Worm (Caenorhabditis elegans): ENCODE results near the gene him-8.

The him-8 gene

DNA sequence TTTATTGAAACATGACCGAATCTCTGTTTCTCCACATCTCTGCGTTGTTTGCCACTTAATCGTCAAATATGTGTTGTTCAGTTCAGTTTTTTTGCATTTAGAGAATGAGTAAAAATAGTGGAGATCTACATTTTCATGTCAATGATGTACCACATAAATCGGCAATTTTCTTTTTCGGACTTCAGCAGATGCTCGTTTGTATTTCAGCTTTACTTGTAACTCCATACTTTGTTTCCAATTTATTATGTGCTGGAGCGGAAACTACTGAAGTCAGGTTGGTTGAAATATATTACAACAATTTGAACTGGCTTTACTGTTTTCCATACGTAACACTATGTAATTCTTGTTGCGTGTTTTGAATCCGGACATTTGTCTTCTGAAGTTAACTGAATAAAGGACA, 31.1 kb upstream of the him-8 start, which contains the start of gene T07G12.2:
Gene T07G12.2 (plus strand): TSS at position 62 of the 400 bp plus-strand sequence.
- no peak for TF ChIP-seq ceh-36 (tag; optimal IDR thresholded peaks at IDR 0.05)
- TF ChIP-seq hmg-4 (GFP tag; optimal IDR thresholded peaks at IDR 0.05) = no peak
- TF ChIP-seq flt-1 (GFP tag; IDR thresholded peaks at IDR 0.05) = no peak
- no peak for TF ChIP-seq B0310.2 (tag; optimal IDR thresholded peaks at IDR 0.05)
- no peak for TF ChIP-seq F13C5.2 (tag; optimal IDR thresholded peaks at IDR 0.05)

DNA sequence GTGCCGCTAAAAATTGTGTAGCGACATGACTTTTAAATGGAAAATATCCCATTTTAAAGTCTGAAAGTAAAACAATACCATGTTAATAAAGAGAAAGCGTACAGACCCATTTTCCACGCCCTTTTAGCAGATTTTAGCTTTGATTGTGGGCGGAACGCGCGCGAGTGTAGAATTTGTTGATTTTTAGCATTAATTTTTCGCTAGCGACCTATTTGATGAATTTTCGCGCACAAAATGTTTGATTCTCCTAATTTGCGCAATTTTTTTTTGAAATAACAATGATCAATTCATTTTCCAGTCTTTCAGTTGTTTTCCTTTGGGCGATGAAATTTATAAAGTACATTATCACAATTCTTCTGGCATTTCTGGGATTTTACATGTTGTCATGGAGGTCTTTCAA, 28.1 kb upstream of the him-8 start, which contains the start of gene T07G12.3:
Gene T07G12.3 (plus strand): TSS at position 301 of the 400 bp plus-strand sequence.
- TF ChIP-seq ceh-13 (GFP tag; optimal IDR thresholded peaks at IDR 0.05) (no peak), hmg-4 (GFP tag; optimal IDR thresholded peaks at IDR 0.05) (no peak), aly-1 (tag; optimal IDR thresholded peaks at IDR 0.05) (no peak), sea-1 (GFP tag; conservative IDR thresholded peaks at IDR 0.05) (no peak), B0310.2 (tag; optimal IDR thresholded peaks at IDR 0.05) (no peak), ets-7 (tag; optimal IDR thresholded peaks at IDR 0.05) (no peak), tbx-11 (GFP tag; IDR thresholded peaks at IDR 0.05) (no peak), hnd-1 (tag; optimal IDR thresholded peaks at IDR 0.05) (no peak), ceh-36 (tag; optimal IDR thresholded peaks at IDR 0.05) (no peak), pes-1 (GFP tag; IDR thresholded peaks at IDR 0.05) (no peak), ama-1 (optimal IDR thresholded peaks at IDR 0.05) (no peak), tbx-37 (GFP tag; conservative IDR thresholded peaks at IDR 0.05) (no peak), flt-1 (GFP tag; IDR thresholded peaks at IDR 0.05) (no peak)

DNA sequence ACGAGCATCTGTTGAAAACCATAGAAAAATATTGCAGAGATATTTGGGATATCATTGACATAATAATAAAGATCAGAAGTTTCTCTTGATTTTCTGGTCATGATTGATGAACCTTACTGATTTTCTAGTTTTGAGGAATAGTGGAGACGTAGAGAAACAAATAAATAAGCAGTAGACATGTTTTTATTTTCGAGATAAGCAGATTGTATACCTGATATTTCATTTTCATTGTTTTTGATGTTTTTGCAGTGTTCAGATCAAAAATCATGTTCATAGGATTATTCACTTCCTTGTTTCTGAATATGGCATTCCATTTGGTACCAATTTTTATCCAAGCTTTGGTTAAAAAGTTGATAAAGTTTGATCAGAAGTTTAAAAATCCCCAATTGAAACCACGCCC, 23.1 kb upstream of the him-8 start, which contains the start of gene T07G12.4:
Gene T07G12.4 (minus strand): TSS at position 101 of the 400 bp plus-strand sequence.
- no peak for TF ChIP-seq tra-4 (tag; optimal IDR thresholded peaks at IDR 0.05)
- no peak for TF ChIP-seq ceh-13 (GFP tag; optimal IDR thresholded peaks at IDR 0.05)
- TF ChIP-seq pes-1 (GFP tag; IDR thresholded peaks at IDR 0.05) = no peak
- TF ChIP-seq B0310.2 (tag; optimal IDR thresholded peaks at IDR 0.05) = no peak
- no peak for TF ChIP-seq flt-1 (GFP tag; IDR thresholded peaks at IDR 0.05)
- TF ChIP-seq ama-1 (optimal IDR thresholded peaks at IDR 0.05) = no peak
- TF ChIP-seq hmbx-1 (tag; optimal IDR thresholded peaks at IDR 0.05) = no peak
- no peak for TF ChIP-seq sea-1 (GFP tag; conservative IDR thresholded peaks at IDR 0.05)
- no peak for TF ChIP-seq tbx-37 (GFP tag; conservative IDR thresholded peaks at IDR 0.05)
- TF ChIP-seq hnd-1 (tag; optimal IDR thresholded peaks at IDR 0.05) = no peak
- TF ChIP-seq aly-1 (tag; optimal IDR thresholded peaks at IDR 0.05) = no peak
- TF ChIP-seq ets-7 (tag; optimal IDR thresholded peaks at IDR 0.05) = no peak
- TF ChIP-seq tbx-11 (GFP tag; IDR thresholded peaks at IDR 0.05) = no peak
- no peak for TF ChIP-seq hmg-4 (GFP tag; optimal IDR thresholded peaks at IDR 0.05)
- TF ChIP-seq F13C5.2 (tag; optimal IDR thresholded peaks at IDR 0.05) = no peak
- TF ChIP-seq ceh-36 (tag; optimal IDR thresholded peaks at IDR 0.05) = no peak
- no peak for TF ChIP-seq scrt-1 (GFP tag; IDR thresholded peaks at IDR 0.05)

DNA sequence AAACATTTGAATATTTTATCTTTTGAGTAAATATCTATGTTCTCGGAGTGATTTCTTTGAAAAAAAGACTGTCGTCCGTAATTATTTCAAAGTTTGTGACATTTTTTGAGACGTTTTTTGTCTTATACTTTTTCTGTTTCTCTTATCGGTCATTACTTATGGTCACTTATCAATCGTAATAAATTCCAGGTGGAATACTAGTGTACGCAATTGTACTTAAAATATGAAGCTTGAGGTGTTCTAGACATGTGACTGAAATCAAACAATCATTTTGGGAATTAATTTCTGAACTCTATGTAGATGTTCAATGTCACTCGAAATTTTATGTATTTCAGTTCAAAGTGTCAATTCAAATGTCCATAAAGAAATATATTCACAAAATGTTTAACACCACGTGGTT, 19.4 kb upstream of the him-8 start:
- TF ChIP-seq hmg-4 (GFP tag; optimal IDR thresholded peaks at IDR 0.05) = no peak
- TF ChIP-seq ceh-36 (tag; optimal IDR thresholded peaks at IDR 0.05) = no peak
- TF ChIP-seq hnd-1 (tag; optimal IDR thresholded peaks at IDR 0.05) = no peak
- TF ChIP-seq tbx-37 (GFP tag; conservative IDR thresholded peaks at IDR 0.05) = no peak
- no peak for TF ChIP-seq tbx-11 (GFP tag; IDR thresholded peaks at IDR 0.05)
- no peak for TF ChIP-seq tra-4 (tag; optimal IDR thresholded peaks at IDR 0.05)
- no peak for TF ChIP-seq ceh-13 (GFP tag; optimal IDR thresholded peaks at IDR 0.05)
- no peak for TF ChIP-seq ets-7 (tag; optimal IDR thresholded peaks at IDR 0.05)
- TF ChIP-seq sea-1 (GFP tag; conservative IDR thresholded peaks at IDR 0.05) = no peak
- TF ChIP-seq aly-1 (tag; optimal IDR thresholded peaks at IDR 0.05) = no peak
- no peak for TF ChIP-seq flt-1 (GFP tag; IDR thresholded peaks at IDR 0.05)
- TF ChIP-seq pes-1 (GFP tag; IDR thresholded peaks at IDR 0.05) = no peak
- TF ChIP-seq scrt-1 (GFP tag; IDR thresholded peaks at IDR 0.05) = no peak
- TF ChIP-seq ama-1 (optimal IDR thresholded peaks at IDR 0.05) = no peak
- TF ChIP-seq B0310.2 (tag; optimal IDR thresholded peaks at IDR 0.05) = no peak
- no peak for TF ChIP-seq hmbx-1 (tag; optimal IDR thresholded peaks at IDR 0.05)
- TF ChIP-seq F13C5.2 (tag; optimal IDR thresholded peaks at IDR 0.05) = no peak

ce11 chrIV:10543361-10543760, 18.3 kb upstream of the him-8 start:
- TF ChIP-seq aly-1 (tag; optimal IDR thresholded peaks at IDR 0.05) (no peak), pes-1 (GFP tag; IDR thresholded peaks at IDR 0.05) (no peak), tra-4 (tag; optimal IDR thresholded peaks at IDR 0.05) (no peak)

- TF ChIP-seq tbx-37 (GFP tag; conservative IDR thresholded peaks at IDR 0.05) = no peak
- no peak for TF ChIP-seq tbx-11 (GFP tag; IDR thresholded peaks at IDR 0.05)
- TF ChIP-seq hmg-4 (GFP tag; optimal IDR thresholded peaks at IDR 0.05) = no peak
- TF ChIP-seq F13C5.2 (tag; optimal IDR thresholded peaks at IDR 0.05) = no peak
- TF ChIP-seq ama-1 (optimal IDR thresholded peaks at IDR 0.05) = no peak
- TF ChIP-seq B0310.2 (tag; optimal IDR thresholded peaks at IDR 0.05) = no peak
- TF ChIP-seq ceh-13 (GFP tag; optimal IDR thresholded peaks at IDR 0.05) = no peak
- no peak for TF ChIP-seq ets-7 (tag; optimal IDR thresholded peaks at IDR 0.05)
- no peak for TF ChIP-seq hmbx-1 (tag; optimal IDR thresholded peaks at IDR 0.05)
- no peak for TF ChIP-seq flt-1 (GFP tag; IDR thresholded peaks at IDR 0.05)
- no peak for TF ChIP-seq hnd-1 (tag; optimal IDR thresholded peaks at IDR 0.05)
- TF ChIP-seq pes-1 (GFP tag; IDR thresholded peaks at IDR 0.05) = no peak
- no peak for TF ChIP-seq ceh-36 (tag; optimal IDR thresholded peaks at IDR 0.05)
- TF ChIP-seq scrt-1 (GFP tag; IDR thresholded peaks at IDR 0.05) = no peak
Measured at ce11 chrIV:10545038-10545437, 16.7 kb upstream of the him-8 start, which contains the start of gene T07G12.5. Gene T07G12.5 (minus strand): TSS chrIV:10545138.

DNA sequence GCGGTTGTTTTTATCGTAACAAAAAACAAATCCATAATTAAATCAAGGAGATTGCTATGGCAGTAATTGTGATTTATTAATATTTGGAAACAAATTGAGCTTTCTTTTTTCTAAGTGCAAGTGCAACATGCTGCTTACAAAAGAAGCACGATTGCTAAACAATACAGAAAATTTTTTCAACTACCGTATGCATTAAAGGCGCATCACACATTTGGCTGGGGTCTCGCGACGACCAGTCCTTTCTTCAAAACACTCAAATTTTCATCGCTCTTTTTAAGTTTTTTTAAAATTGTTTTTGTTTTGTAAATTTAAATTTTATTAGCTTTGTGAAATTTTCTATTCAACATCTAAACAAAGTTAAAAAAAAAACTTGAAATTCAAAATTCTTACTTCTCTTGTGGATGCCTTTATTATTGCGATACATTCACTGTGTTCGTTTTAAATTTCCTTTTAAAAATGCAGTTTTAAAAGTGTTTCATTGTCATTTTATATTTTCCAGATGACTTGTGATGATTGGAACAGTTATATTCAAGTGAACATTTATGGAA, 15.0 kb upstream of the him-8 start, which contains the start of gene zim-1:
Gene zim-1 (plus strand): TSS at position 498 of the 548 bp plus-strand sequence.
- TF ChIP-seq tbx-11 (GFP tag; IDR thresholded peaks at IDR 0.05) (no peak), sea-1 (GFP tag; conservative IDR thresholded peaks at IDR 0.05) (no peak), aly-1 (tag; optimal IDR thresholded peaks at IDR 0.05) (no peak), scrt-1 (GFP tag; IDR thresholded peaks at IDR 0.05) (no peak), pes-1 (GFP tag; IDR thresholded peaks at IDR 0.05) (no peak), hmbx-1 (tag; optimal IDR thresholded peaks at IDR 0.05) (no peak), ama-1 (optimal IDR thresholded peaks at IDR 0.05) (no peak), ets-7 (tag; optimal IDR thresholded peaks at IDR 0.05) (no peak), hnd-1 (tag; optimal IDR thresholded peaks at IDR 0.05) (no peak), flt-1 (GFP tag; IDR thresholded peaks at IDR 0.05) (no peak), hmg-4 (GFP tag; optimal IDR thresholded peaks at IDR 0.05) (no peak), tbx-37 (GFP tag; conservative IDR thresholded peaks at IDR 0.05) (no peak), B0310.2 (tag; optimal IDR thresholded peaks at IDR 0.05) (no peak), ceh-13 (GFP tag; optimal IDR thresholded peaks at IDR 0.05) (no peak), F13C5.2 (tag; optimal IDR thresholded peaks at IDR 0.05) (no peak)

Data from whole organism, early embryonic.